Worm (Caenorhabditis elegans) whole organism, late embryonic: Measurements from ENCODE around the gene Y61A9LA.3.

Experiments used
- K09A11.1 ChIP-seq: sonication (generic microtip); optimal IDR thresholded peaks from 2 replicates; lab custom pipeline; 2017; ENCODE audit warnings: antibody characterized with exemption, mild to moderate bottlenecking, missing genetic modification characterization, missing compliant biosample characterization; ENCODE audit not compliant: insufficient read depth
- ceh-2 ChIP-seq: sonication (generic microtip); optimal IDR thresholded peaks from 2 replicates; lab custom pipeline; 2016; ENCODE audit warnings: missing genotype, missing genetic modification characterization, missing compliant biosample characterization
- ceh-22 ChIP-seq: sonication (generic microtip); optimal IDR thresholded peaks from 2 replicates; lab custom pipeline; 2017; ENCODE audit warnings: missing biosample characterization, missing genetic modification characterization
- ceh-30 ChIP-seq: fragments of 150-350 bp; optimal IDR thresholded peaks from 2 replicates; lab custom pipeline; 2014; ENCODE audit warnings: missing biosample characterization, missing genetic modification characterization
- elt-2 ChIP-seq: sonication (generic microtip); optimal IDR thresholded peaks from 2 replicates; lab custom pipeline; 2016; ENCODE audit warnings: missing genetic modification reagents, missing genetic modification characterization, missing compliant biosample characterization
- fkh-10 ChIP-seq: fragments of 150-350 bp; optimal IDR thresholded peaks from 2 replicates; lab custom pipeline; 2014; ENCODE audit warnings: missing biosample characterization, missing genetic modification reagents, missing genetic modification characterization
- lim-6 ChIP-seq: sonication (generic microtip); optimal IDR thresholded peaks from 2 replicates; lab custom pipeline; 2016; ENCODE audit warnings: missing genetic modification characterization, missing compliant biosample characterization
- nhr-11 ChIP-seq: fragments of 150-350 bp; optimal IDR thresholded peaks from 2 replicates; lab custom pipeline; 2014; ENCODE audit warnings: missing biosample characterization, missing genetic modification characterization

DNA sequence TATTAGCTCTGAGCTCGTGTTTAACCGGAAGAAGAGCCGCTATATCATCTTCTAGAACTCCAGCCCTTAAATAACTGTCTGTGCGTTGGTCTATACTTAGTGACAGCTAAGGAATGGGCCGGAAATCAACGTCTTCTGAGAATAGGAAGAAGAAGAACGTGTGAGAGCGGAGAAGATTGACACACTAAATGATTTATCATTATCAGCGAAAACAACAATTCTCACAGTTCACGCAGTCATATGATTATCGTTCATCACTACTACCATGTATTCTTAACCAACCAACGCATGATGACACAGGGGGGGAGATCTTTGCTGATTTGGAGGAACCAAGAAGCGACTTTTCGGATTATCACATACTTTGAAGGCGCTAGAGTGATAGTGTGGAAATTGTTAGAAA lies 46.6 kb upstream of the Y61A9LA.3 start:
- no peak for TF ChIP-seq lim-6 (tag; lab: Kevin White, UChicago)
- no peak for TF ChIP-seq K09A11.1
- no peak for TF ChIP-seq ceh-30 (tag; lab: Kevin White, UChicago)
- TF ChIP-seq fkh-10 (GFP tag; lab: Kevin White, UChicago), result no peak
- no peak for TF ChIP-seq ceh-2 (tag; lab: Kevin White, UChicago)
- TF ChIP-seq nhr-11 (tag; lab: Kevin White, UChicago), result no peak
- no peak for TF ChIP-seq elt-2
- no peak for TF ChIP-seq ceh-22 (tag; lab: Kevin White, UChicago)
